Worm (Caenorhabditis elegans) whole organism, L4/young adult: Measurements from ENCODE around the gene F26F4.8.

Experiments
- W03F9.2 ChIP-seq: fragments of 150-350 bp; optimal IDR thresholded peaks from 2 replicates; lab custom pipeline; 2014; ENCODE audit warnings: missing biosample characterization, missing genetic modification characterization
- dao-5 ChIP-seq: sonication (generic microtip); optimal IDR thresholded peaks from 2 replicates; lab custom pipeline; 2016; ENCODE audit warnings: missing genotype, missing genetic modification characterization, moderate library complexity, missing compliant biosample characterization
- him-1 ChIP-seq: sonication (generic microtip); optimal IDR thresholded peaks from 2 replicates; lab custom pipeline; 2016; ENCODE audit warnings: missing genotype, missing genetic modification reagents, missing genetic modification characterization, missing compliant biosample characterization

The F26F4.8 gene

DNA sequence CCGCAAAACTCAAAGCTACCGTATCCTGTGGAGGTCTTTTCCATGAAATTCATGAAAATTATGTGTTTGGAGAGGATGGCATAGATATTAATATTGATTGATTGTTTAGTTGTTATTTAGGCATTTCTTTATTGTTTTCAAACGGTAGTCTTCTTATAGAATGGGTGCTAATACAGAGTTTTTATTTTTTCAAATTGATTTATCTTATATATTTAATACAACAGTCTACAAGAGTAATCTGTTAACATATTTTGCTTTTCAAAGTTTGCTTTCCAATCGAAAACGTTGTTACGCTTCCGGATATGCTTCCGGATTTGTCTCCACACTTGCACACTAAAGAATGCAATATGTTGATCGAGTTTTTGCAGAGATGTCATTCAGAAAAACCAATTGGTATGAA is 38.5 kb downstream of the F26F4.8 start, which contains the start of gene C35D10.17:
Gene C35D10.17, plus strand, starts transcription at position 301 of the 400 bp plus-strand sequence.
- TF ChIP-seq W03F9.2: no peak
- TF ChIP-seq dao-5: no peak
- no peak for TF ChIP-seq him-1 (tag; lab: Kevin White, UChicago)

DNA sequence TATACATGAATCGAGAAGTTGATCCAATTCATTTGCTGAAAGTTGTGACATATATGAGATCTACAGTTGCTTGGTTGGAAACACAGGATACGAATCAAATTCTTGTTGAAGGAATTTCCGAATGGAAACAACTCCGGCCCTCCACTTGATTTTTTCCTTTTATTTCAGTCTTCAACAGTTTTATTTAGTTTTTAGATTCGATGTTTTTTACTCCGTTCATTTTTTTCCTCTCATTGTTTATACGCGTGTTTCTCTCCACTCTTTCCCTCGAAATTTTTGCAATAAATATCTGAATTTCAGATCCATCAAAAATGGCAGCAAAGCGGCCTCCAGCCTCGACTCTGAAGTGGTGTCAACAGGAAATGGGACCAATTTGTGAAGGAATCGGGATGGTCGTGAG is 42.1 kb downstream of the F26F4.8 start, which contains the start of gene coq-8:
Gene coq-8, plus strand, starts transcription at position 301 of the 400 bp plus-strand sequence.
- TF ChIP-seq dao-5: no peak
- no peak for TF ChIP-seq him-1 (tag; lab: Kevin White, UChicago)
- no peak for TF ChIP-seq W03F9.2

DNA sequence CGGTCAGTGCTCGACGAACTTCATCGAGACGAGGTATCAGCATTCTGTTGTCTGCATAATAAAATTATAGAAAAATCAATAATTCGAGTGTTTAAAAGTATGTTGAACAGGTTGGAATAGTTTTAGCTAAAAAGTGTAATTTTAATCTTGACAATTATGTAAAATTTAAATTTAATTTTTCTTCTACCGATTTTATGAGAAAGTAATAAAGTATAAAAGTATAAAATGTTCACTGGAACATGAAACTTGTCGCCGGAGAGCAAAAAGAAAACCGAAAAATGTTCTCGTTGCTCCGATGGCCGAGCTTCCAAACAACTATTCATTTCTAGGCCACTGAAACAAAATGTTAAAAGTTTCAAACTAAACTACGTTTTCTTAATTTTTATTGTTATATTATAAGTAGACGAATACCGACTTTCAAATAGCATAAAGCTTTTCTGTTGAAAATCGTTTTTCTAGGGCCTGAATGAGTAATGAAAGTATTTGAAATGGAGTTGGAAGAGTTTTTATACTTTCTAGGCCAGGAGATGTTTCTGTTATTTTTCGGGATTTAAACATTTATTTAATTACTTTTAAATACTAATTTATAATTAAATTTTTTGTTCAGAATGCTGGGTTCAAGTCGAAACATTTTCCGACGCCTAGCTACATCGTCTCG is 43.4 kb downstream of the F26F4.8 start, which contains the start of the genes C35D10.10 and C35D10.5:
Gene C35D10.10, minus strand, starts transcription at position 51 of the 658 bp plus-strand sequence.
Gene C35D10.5, plus strand, starts transcription at position 608 of the 658 bp plus-strand sequence.
- no peak for TF ChIP-seq dao-5
- TF ChIP-seq him-1 (tag; lab: Kevin White, UChicago): no peak
- TF ChIP-seq W03F9.2: no peak

DNA sequence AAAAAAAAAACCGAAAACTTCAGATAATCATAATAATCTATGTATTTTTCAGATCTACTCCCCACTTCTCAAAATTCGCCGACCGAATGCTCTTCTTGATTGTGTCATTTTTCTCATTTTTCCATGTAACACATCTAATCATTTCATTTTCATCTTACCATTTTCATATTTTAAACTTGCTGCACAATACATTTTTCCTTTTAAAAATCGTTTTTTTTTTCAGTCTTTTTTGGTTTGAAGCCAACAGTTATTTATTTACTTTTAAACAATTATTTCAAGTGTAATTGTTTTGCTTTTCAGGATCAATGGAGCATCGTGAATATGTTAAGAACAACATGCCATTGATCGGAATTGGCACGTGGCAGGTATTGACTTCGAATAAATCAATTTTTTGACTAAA is 46.2 kb downstream of the F26F4.8 start, which contains the start of gene C35D10.6:
Gene C35D10.6, plus strand, starts transcription at position 301 of the 400 bp plus-strand sequence.
- TF ChIP-seq W03F9.2: no peak
- TF ChIP-seq dao-5: no peak
- no peak for TF ChIP-seq him-1 (tag; lab: Kevin White, UChicago)

DNA sequence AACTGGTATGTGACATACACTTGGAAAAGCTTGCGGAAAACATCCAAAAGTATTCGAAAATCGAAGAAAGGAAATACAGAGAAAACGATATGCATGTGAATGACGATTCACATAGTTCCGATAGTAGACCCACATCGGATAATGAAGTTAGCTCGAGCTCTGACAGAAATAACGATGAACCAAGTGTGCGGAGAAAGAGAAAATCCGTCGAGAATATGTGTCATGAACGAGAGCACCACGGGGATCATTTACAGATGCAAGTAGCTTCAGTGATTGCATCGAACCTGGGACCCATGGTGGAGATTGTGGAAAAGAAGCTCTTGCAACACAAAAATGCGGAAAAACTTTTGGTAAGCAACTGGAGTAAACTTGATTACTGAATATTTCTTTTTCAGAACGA is 48.3 kb downstream of the F26F4.8 start:
- TF ChIP-seq W03F9.2 (no peak), him-1 (tag; lab: Kevin White, UChicago) (no peak), dao-5 (no peak)

DNA sequence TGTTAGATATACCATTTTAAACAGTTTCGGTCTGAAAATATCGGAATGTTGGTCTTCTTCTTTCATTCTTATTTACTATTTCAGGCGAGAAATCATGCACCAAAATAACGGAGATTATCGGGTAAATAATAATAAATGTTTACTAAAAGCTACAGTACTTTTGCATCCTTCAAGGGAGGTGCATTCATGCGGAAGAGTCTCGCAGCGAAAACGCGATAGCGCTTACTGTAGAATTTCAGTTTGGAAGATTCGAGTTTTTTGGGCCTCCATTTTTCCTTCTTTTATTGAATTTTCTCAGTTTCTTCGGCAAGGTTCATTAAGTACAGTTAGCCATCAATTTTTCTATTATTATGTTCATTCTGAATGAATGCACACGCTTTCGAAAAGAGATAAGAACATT is 49.2 kb downstream of the F26F4.8 start, which contains the start of gene C35D10.7:
Gene C35D10.7, plus strand, starts transcription at position 85 of the 400 bp plus-strand sequence.
- no peak for TF ChIP-seq W03F9.2
- no peak for TF ChIP-seq dao-5
- no peak for TF ChIP-seq him-1 (tag; lab: Kevin White, UChicago)

DNA sequence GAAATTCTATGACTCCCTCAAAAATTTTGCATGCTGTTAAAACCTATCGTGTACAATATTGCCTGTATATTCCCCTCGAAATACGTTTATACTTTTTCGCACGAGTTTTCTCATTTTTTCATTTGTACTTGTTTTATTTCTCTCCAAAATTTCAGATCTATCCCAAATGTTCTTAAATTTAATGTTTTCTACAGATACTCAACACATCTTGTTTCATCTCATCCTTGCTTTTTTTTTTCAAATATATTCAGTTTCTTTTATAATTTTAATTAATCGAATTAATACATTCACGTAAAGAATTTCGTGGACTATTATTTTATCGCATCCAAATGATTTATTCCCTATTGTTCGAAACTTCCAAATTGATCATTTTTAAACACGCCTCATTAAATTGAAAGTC is 50.4 kb downstream of the F26F4.8 start, which contains the start of gene C35D10.8:
Gene C35D10.8, plus strand, starts transcription at position 301 of the 400 bp plus-strand sequence.
- TF ChIP-seq W03F9.2 (no peak), dao-5 (no peak), him-1 (tag; lab: Kevin White, UChicago) (no peak)
